Fruit fly (Drosophila melanogaster): Measurements from ENCODE around the gene Pis.

DNA sequence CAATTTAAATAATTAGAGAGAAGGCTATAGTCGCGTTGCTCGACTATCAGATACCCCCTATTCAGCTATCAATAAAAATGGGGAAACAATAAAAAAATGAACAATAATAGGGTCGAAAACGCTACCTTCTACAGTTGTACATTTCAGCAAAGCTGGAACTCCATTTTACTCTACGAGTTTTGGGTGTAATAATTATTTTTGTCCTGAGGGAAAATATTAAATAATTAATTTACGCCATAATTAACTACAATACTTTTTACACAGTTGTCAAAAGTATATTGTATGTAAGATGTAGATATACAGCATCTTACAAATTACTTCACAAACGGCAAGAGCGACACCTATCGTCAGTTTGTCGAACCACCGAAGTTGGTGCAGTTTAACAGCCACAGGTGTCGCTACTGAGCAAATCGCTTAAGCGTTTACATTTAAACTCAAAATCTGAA lies 50.2 kb downstream of the Pis start:
- TF ChIP-seq Myc (optimal IDR thresholded peaks at IDR 0.05), result no peak
- no peak for TF ChIP-seq insv (optimal IDR thresholded peaks at IDR 0.05)
- no peak for TF ChIP-seq psq (optimal IDR thresholded peaks at IDR 0.05)
- no peak for TF ChIP-seq Sin3A (optimal IDR thresholded peaks at IDR 0.05)
- no peak for TF ChIP-seq h (optimal IDR thresholded peaks at IDR 0.05)
- no peak for TF ChIP-seq ttk (optimal IDR thresholded peaks at IDR 0.05)
